Fruit fly (Drosophila melanogaster) whole organism, prepupa: ENCODE data around the gene TwdlN.

ENCODE experiments used
- Blimp-1 ChIP-seq: fragments of 200-800 bp; sonication (Bioruptor generic); optimal IDR thresholded peaks from 3 replicates; lab custom pipeline; 2017; ENCODE audit warnings: missing biosample characterization, missing genetic modification characterization, mild to moderate bottlenecking, moderate library complexity, missing genetic modification reagents
- CG10631 ChIP-seq: fragments of 200-800 bp; sonication (Bioruptor generic); optimal IDR thresholded peaks from 2 replicates; lab custom pipeline; 2016; ENCODE audit warnings: missing biosample characterization, missing genetic modification characterization
- CG11294 ChIP-seq: fragments of 200-800 bp; sonication (Bioruptor generic); IDR thresholded peaks from 2 replicates; pipeline ENCODE4 v1.3.6; 2022; ENCODE audit warnings: missing biosample characterization, missing genetic modification characterization
- CG11762 ChIP-seq: fragments of 200-800 bp; sonication (Bioruptor generic); optimal IDR thresholded peaks from 3 replicates; lab custom pipeline; 2016; ENCODE audit warnings: missing biosample characterization, missing genetic modification characterization; ENCODE audit not compliant: insufficient read depth
- CG11902 ChIP-seq: fragments of 200-800 bp; sonication (Bioruptor generic); optimal IDR thresholded peaks from 3 replicates; lab custom pipeline; 2016; ENCODE audit warnings: missing biosample characterization, missing genetic modification characterization
- CG15336 ChIP-seq: fragments of 200-800 bp; sonication (Bioruptor generic); IDR thresholded peaks from 2 replicates; pipeline ENCODE4 v1.3.6; 2022; ENCODE audit warnings: missing biosample characterization, missing genetic modification characterization
- CG1621 ChIP-seq: fragments of 200-800 bp; sonication (Bioruptor generic); optimal IDR thresholded peaks from 3 replicates; lab custom pipeline; 2018; ENCODE audit warnings: missing biosample characterization, mild to moderate bottlenecking, missing genetic modification characterization
- CG3032 ChIP-seq: fragments of 200-800 bp; optimal IDR thresholded peaks from 2 replicates; lab custom pipeline; 2019; ENCODE audit warnings: missing biosample characterization, mild to moderate bottlenecking, missing genetic modification characterization, moderate library complexity
- CG31627 ChIP-seq: fragments of 200-800 bp; sonication (Bioruptor generic); optimal IDR thresholded peaks from 3 replicates; lab custom pipeline; 2016; ENCODE audit warnings: missing biosample characterization, missing genetic modification characterization
- CG34406 ChIP-seq: fragments of 200-800 bp; sonication (Bioruptor generic); optimal IDR thresholded peaks from 3 replicates; lab custom pipeline; 2016; ENCODE audit warnings: missing biosample characterization, missing genetic modification characterization
- CG6276 ChIP-seq: fragments of 200-800 bp; sonication (Bioruptor generic); optimal IDR thresholded peaks from 2 replicates; lab custom pipeline; 2017; ENCODE audit warnings: missing biosample characterization, mild to moderate bottlenecking, missing genetic modification characterization
- CG6792 ChIP-seq: fragments of 200-800 bp; sonication (Bioruptor generic); optimal IDR thresholded peaks from 3 replicates; lab custom pipeline; 2016; ENCODE audit warnings: missing biosample characterization, missing genetic modification characterization
- CG6808 ChIP-seq: fragments of 200-800 bp; sonication (Bioruptor generic); optimal IDR thresholded peaks from 3 replicates; lab custom pipeline; 2017; ENCODE audit warnings: missing biosample characterization, missing genetic modification characterization, mild to moderate bottlenecking, moderate library complexity, missing genetic modification reagents
- CG6854 ChIP-seq: fragments of 200-800 bp; sonication (Bioruptor generic); optimal IDR thresholded peaks from 2 replicates; lab custom pipeline; 2017; ENCODE audit warnings: missing biosample characterization, mild to moderate bottlenecking, missing genetic modification characterization
- CG8119 ChIP-seq: fragments of 200-800 bp; sonication (Bioruptor generic); IDR thresholded peaks from 3 replicates; pipeline ENCODE4 v1.3.6; 2022; ENCODE audit warnings: missing biosample characterization, missing genetic modification characterization
- CG8632 ChIP-seq: fragments of 200-800 bp; sonication (Bioruptor generic); optimal IDR thresholded peaks from 3 replicates; lab custom pipeline; 2016; ENCODE audit warnings: missing biosample characterization, missing genetic modification characterization
- CG9139 ChIP-seq: fragments of 200-800 bp; sonication (Bioruptor generic); optimal IDR thresholded peaks from 3 replicates; lab custom pipeline; 2017; ENCODE audit warnings: missing biosample characterization, mild to moderate bottlenecking, missing genetic modification characterization
- Eip75B ChIP-seq: fragments of 200-800 bp; sonication (Bioruptor generic); optimal IDR thresholded peaks from 3 replicates; lab custom pipeline; 2016; ENCODE audit warnings: missing biosample characterization, missing genetic modification characterization
- Eip78C ChIP-seq: fragments of 200-800 bp; sonication (Bioruptor generic); peaks from one replicate; lab custom pipeline; 2016; ENCODE audit warnings: missing biosample characterization, missing genetic modification characterization
- Eip93F ChIP-seq: fragments of 200-800 bp; sonication (Bioruptor generic); optimal IDR thresholded peaks from 2 replicates; lab custom pipeline; 2016; ENCODE audit warnings: missing biosample characterization, mild to moderate bottlenecking, missing genetic modification characterization
- Ets96B ChIP-seq: fragments of 200-800 bp; optimal IDR thresholded peaks from 2 replicates; lab custom pipeline; 2019; ENCODE audit warnings: missing biosample characterization, mild to moderate bottlenecking, missing genetic modification characterization, moderate library complexity
- Hr39 ChIP-seq: fragments of 200-800 bp; sonication (Bioruptor generic); optimal IDR thresholded peaks from 2 replicates; lab custom pipeline; 2016; ENCODE audit warnings: missing biosample characterization, missing genetic modification characterization
- Hr4 ChIP-seq: fragments of 200-800 bp; sonication (Bioruptor generic); optimal IDR thresholded peaks from 3 replicates; lab custom pipeline; 2016; ENCODE audit warnings: missing biosample characterization, missing genetic modification characterization
- Lpt ChIP-seq: fragments of 200-800 bp; sonication (Bioruptor generic); optimal IDR thresholded peaks from 3 replicates; lab custom pipeline; 2016; ENCODE audit warnings: missing biosample characterization, missing genetic modification characterization
- Met ChIP-seq: fragments of 200-800 bp; sonication (Bioruptor generic); optimal IDR thresholded peaks from 3 replicates; lab custom pipeline; 2016; ENCODE audit warnings: missing biosample characterization, missing genetic modification characterization
- OdsH ChIP-seq: fragments of 200-800 bp; sonication (Bioruptor generic); optimal IDR thresholded peaks from 3 replicates; lab custom pipeline; 2016; ENCODE audit warnings: missing biosample characterization, missing genetic modification characterization
- Sox102F ChIP-seq: fragments of 200-800 bp; sonication (Bioruptor generic); optimal IDR thresholded peaks from 2 replicates; lab custom pipeline; 2016; ENCODE audit warnings: missing biosample characterization, mild to moderate bottlenecking, missing genetic modification characterization
- Sox14 ChIP-seq: fragments of 200-800 bp; sonication (Bioruptor generic); optimal IDR thresholded peaks from 3 replicates; lab custom pipeline; 2016; ENCODE audit warnings: missing biosample characterization, missing genetic modification characterization
- Sox15 ChIP-seq: fragments of 200-800 bp; sonication (Bioruptor generic); optimal IDR thresholded peaks from 3 replicates; lab custom pipeline; 2016; ENCODE audit warnings: missing biosample characterization, missing genetic modification characterization
- acj6 ChIP-seq: fragments of 200-800 bp; sonication (Bioruptor generic); optimal IDR thresholded peaks from 3 replicates; lab custom pipeline; 2016; ENCODE audit warnings: missing biosample characterization, missing genetic modification characterization
- cyc ChIP-seq: fragments of 200-800 bp; sonication (Bioruptor generic); optimal IDR thresholded peaks from 3 replicates; lab custom pipeline; 2016; ENCODE audit warnings: missing biosample characterization, missing genetic modification characterization
- dac ChIP-seq: fragments of 200-800 bp; sonication (Bioruptor generic); optimal IDR thresholded peaks from 2 replicates; lab custom pipeline; 2017; ENCODE audit warnings: missing biosample characterization, mild to moderate bottlenecking, missing genetic modification characterization
- eg ChIP-seq: fragments of 200-800 bp; sonication (Bioruptor generic); IDR thresholded peaks from 3 replicates; pipeline ENCODE4 v1.3.6; 2022; ENCODE audit warnings: missing biosample characterization, missing genetic modification characterization
- fd59A ChIP-seq: fragments of 200-800 bp; sonication (Bioruptor generic); optimal IDR thresholded peaks from 2 replicates; lab custom pipeline; 2017; ENCODE audit warnings: missing biosample characterization, mild to moderate bottlenecking, missing genetic modification characterization, missing genetic modification reagents
- fkh ChIP-seq: fragments of 200-800 bp; sonication (Bioruptor generic); optimal IDR thresholded peaks from 3 replicates; lab custom pipeline; 2017; ENCODE audit warnings: missing biosample characterization, mild to moderate bottlenecking, missing genetic modification characterization, moderate library complexity
- lz ChIP-seq: fragments of 200-800 bp; sonication (Bioruptor generic); optimal IDR thresholded peaks from 3 replicates; lab custom pipeline; 2016; ENCODE audit warnings: missing biosample characterization, missing genetic modification characterization
- net ChIP-seq: fragments of 200-800 bp; sonication (Bioruptor generic); optimal IDR thresholded peaks from 3 replicates; lab custom pipeline; 2016; ENCODE audit warnings: missing biosample characterization, missing genetic modification characterization
- pdm3 ChIP-seq: fragments of 200-800 bp; sonication (Bioruptor generic); optimal IDR thresholded peaks from 3 replicates; lab custom pipeline; 2016; ENCODE audit warnings: missing biosample characterization, missing genetic modification characterization
- salr ChIP-seq, 2 experiments: fragments of 200-800 bp; sonication (Bioruptor generic); optimal IDR thresholded peaks; 3 replicates each; lab custom pipeline; 2016 to 2018; ENCODE audit warnings: missing biosample characterization in 2 of 2, missing genetic modification characterization in 2 of 2, mild to moderate bottlenecking in 1 of 2
- ss ChIP-seq, 2 experiments: fragments of 200-800 bp; sonication (Bioruptor generic); optimal IDR thresholded peaks; 2 replicates in 1 of 2; 3 replicates in 1 of 2; lab custom pipeline; 2017 to 2018; ENCODE audit warnings: mild to moderate bottlenecking in 2 of 2, missing biosample characterization in 2 of 2, missing genetic modification characterization in 2 of 2, moderate library complexity in 1 of 2

TwdlN gene

dm6 chr3R:26654594-26654993, 22.9 kb downstream of the TwdlN start (continued):
- TF ChIP-seq salr (GFP tag; optimal IDR thresholded peaks at IDR 0.05; lab: Kevin White, UChicago) (no peak), CG6854 (GFP tag; lab: Kevin White, UChicago) (no peak), pdm3 (peak; percentile 14), net (no peak), Blimp-1 (GFP tag; lab: Kevin White, UChicago) (no peak), fd59A (no peak), fkh (GFP tag; lab: Kevin White, UChicago) (no peak), CG34406 (GFP tag; lab: Kevin White, UChicago) (no peak), CG15336 (GFP tag; lab: Robert Waterston, UW) (peak; percentile 47), CG9139 (GFP tag; lab: Kevin White, UChicago) (no peak), Met (no peak), lz (peak; percentile 4), OdsH (GFP tag; lab: Kevin White, UChicago) (no peak), CG6792 (GFP tag; lab: Kevin White, UChicago) (peak; percentile 2), Hr4 (GFP tag; lab: Kevin White, UChicago) (peak; percentile 53), CG11294 (GFP tag; lab: Robert Waterston, UW) (0 out of 2 replicates have a peak, but pooled peaks have one; percentile 7), CG10631 (peak; percentile 39), acj6 (GFP tag; lab: Kevin White, UChicago) (peak; percentile 6), Sox15 (GFP tag; lab: Kevin White, UChicago) (no peak), dac (GFP tag; lab: Kevin White, UChicago) (peak; percentile 3), CG3032 (tag; lab: Kevin White, UChicago) (no peak), Sox14 (GFP tag; lab: Kevin White, UChicago) (no peak), eg (GFP tag; lab: Robert Waterston, UW) (0 out of 3 replicates have a peak, but pooled peaks have one; percentile 13), CG11762 (GFP tag; lab: Kevin White, UChicago) (peak; percentile 16), CG6808 (GFP tag; lab: Kevin White, UChicago) (no peak), cyc (GFP tag; lab: Kevin White, UChicago) (peak; percentile 15), Lpt (GFP tag; lab: Kevin White, UChicago) (no peak), Sox102F (GFP tag; lab: Kevin White, UChicago) (no peak), CG8632 (GFP tag; lab: Kevin White, UChicago) (no peak), CG6276 (GFP tag; lab: Kevin White, UChicago) (peak; percentile 25), CG11902 (no peak), CG8119 (GFP tag; lab: Robert Waterston, UW) (peak; percentile 57; the same call in 2 of the 3 replicates), Eip78C (GFP tag; lab: Kevin White, UChicago) (peak; percentile 76), CG31627 (GFP tag; lab: Kevin White, UChicago) (no peak), Eip75B (peak; percentile 14), CG1621 (tag; lab: Kevin White, UChicago) (no peak), ss (GFP tag; optimal IDR thresholded peaks at IDR 0.05; lab: Kevin White, UChicago) (no peak), Hr39 (peak; percentile 16)

dm6 chr3R:26655416-26655945, 23.8 kb downstream of the TwdlN start:
- TF ChIP-seq Eip75B (no peak), Sox15 (GFP tag; lab: Kevin White, UChicago) (no peak), cyc (GFP tag; lab: Kevin White, UChicago) (no peak), CG8632 (GFP tag; lab: Kevin White, UChicago) (no peak), ss (GFP tag; optimal IDR thresholded peaks at IDR 0.05; lab: Kevin White, UChicago) (no peak), Ets96B (tag; lab: Kevin White, UChicago) (no peak), Eip93F (no peak)
- TF ChIP-seq, all 60 proteins: peak for 0
